Fruit fly (Drosophila melanogaster): Measurements from ENCODE around the gene CG4558.

DNA sequence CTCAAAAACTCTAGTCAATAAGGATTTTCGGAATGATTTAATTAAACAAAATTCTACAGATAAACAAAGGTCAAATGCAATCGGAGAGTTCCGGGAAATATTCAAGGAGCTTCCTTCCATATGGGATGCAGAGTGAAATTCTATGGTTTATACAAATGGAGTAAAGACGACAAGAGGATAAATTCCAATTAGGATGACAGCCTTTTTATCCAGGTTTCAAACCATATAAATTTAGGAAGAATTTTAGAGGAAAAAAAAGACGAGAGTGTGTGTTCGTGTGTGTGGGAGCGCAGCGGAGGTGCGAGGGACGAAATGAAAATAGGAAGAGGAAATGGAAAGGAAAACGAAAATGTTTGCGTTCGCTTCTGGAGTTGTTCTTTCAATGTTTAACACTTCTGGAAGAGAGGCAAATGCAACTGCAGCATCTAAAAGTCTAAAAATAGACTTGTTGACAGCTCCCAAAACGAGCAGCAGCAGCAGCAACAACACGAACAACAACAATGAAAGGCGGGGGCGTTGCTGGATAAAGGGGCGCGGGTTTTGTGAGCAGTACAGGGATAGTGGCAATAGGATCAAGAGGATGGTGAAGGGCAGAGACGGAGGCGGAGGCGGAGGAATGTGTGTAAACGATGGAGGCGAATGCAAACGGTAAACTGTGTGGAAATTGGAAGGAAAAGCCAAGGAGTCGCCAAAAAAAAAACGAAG, 47.0 kb upstream of the CG4558 start:
- TF ChIP-seq hth (optimal IDR thresholded peaks at IDR 0.05) (no peak), YL-1 (GFP tag; optimal IDR thresholded peaks at IDR 0.05) (no peak), schlank (tag; optimal IDR thresholded peaks at IDR 0.05) (no peak), otp (GFP tag; IDR thresholded peaks at IDR 0.05) (no peak), row (GFP tag; IDR thresholded peaks at IDR 0.05) (no peak), H15 (GFP tag; IDR thresholded peaks at IDR 0.05) (no peak)

Measured in whole organism, embryonic.